Fruit fly (Drosophila melanogaster): ENCODE results near the gene CG15011.

- TF ChIP-seq CG6163 (GFP tag; IDR thresholded peaks at IDR 0.05) (no peak), dac (GFP tag; optimal IDR thresholded peaks at IDR 0.05) (no peak), vri (GFP tag; optimal IDR thresholded peaks at IDR 0.05) (no peak), Met (GFP tag; optimal IDR thresholded peaks at IDR 0.05) (no peak), CG7368 (GFP tag; optimal IDR thresholded peaks at IDR 0.05) (no peak), CG6792 (GFP tag; optimal IDR thresholded peaks at IDR 0.05) (no peak), eg (GFP tag; IDR thresholded peaks at IDR 0.05) (no peak), CG6276 (GFP tag; optimal IDR thresholded peaks at IDR 0.05) (no peak), CG10669 (GFP tag; optimal IDR thresholded peaks at IDR 0.05) (no peak), OdsH (GFP tag; optimal IDR thresholded peaks at IDR 0.05) (no peak), Hr38 (GFP tag; optimal IDR thresholded peaks at IDR 0.05) (no peak), Sox14 (GFP tag; optimal IDR thresholded peaks at IDR 0.05) (no peak)
Observed at dm6 chr3L:4267403-4267802, 8.5 kb upstream of the CG15011 start, which contains the start of gene CG33764.
